Worm (Caenorhabditis elegans): ENCODE data around the gene M03E7.1.

Gene M03E7.1

ce11 chrV:5621390-5621789 lies at the start of gene M03E7.1:
TSS of gene M03E7.1 (plus strand) at chrV:5621690.
- TF ChIP-seq flh-1 (GFP tag; optimal IDR thresholded peaks at IDR 0.05) = no peak
- TF ChIP-seq nhr-28 (tag; optimal IDR thresholded peaks at IDR 0.05) = no peak
- TF ChIP-seq nhr-12 (tag; optimal IDR thresholded peaks at IDR 0.05) = no peak
- no peak for TF ChIP-seq ceh-39 (tag; optimal IDR thresholded peaks at IDR 0.05)
- TF ChIP-seq unc-39 (tag; optimal IDR thresholded peaks at IDR 0.05) = no peak
- TF ChIP-seq mab-5 (tag; optimal IDR thresholded peaks at IDR 0.05) = no peak
- no peak for TF ChIP-seq snpc-4 (tag; optimal IDR thresholded peaks at IDR 0.05)
- no peak for TF ChIP-seq lin-13 (tag; optimal IDR thresholded peaks at IDR 0.05)
- no peak for TF ChIP-seq tbx-8 (GFP tag; optimal IDR thresholded peaks at IDR 0.05)
- no peak for TF ChIP-seq blmp-1 (tag; optimal IDR thresholded peaks at IDR 0.05)
- TF ChIP-seq mls-2 (tag; optimal IDR thresholded peaks at IDR 0.05) = no peak
- no peak for TF ChIP-seq zip-8 (tag; optimal IDR thresholded peaks at IDR 0.05)
- TF ChIP-seq elt-1 (tag; optimal IDR thresholded peaks at IDR 0.05; ENCODE audit: borderline replicate concordance, insufficient read depth) = no peak
- TF ChIP-seq nhr-76 (tag; optimal IDR thresholded peaks at IDR 0.05) = no peak
- no peak for TF ChIP-seq sptf-1 (tag; optimal IDR thresholded peaks at IDR 0.05)
- TF ChIP-seq ceh-83 (GFP tag; optimal IDR thresholded peaks at IDR 0.05) = no peak
- no peak for TF ChIP-seq ces-1 (GFP tag; optimal IDR thresholded peaks at IDR 0.05)
- TF ChIP-seq drap-1 (GFP tag; optimal IDR thresholded peaks at IDR 0.05) = no peak
- TF ChIP-seq sem-2 (GFP tag; optimal IDR thresholded peaks at IDR 0.05) = no peak
- TF ChIP-seq ham-2 (GFP tag; optimal IDR thresholded peaks at IDR 0.05) = no peak

ce11 chrV:5571691-5572090 lies 49.8 kb upstream of the M03E7.1 start:
- peak; percentile 32 for TF ChIP-seq ces-1 (GFP tag; optimal IDR thresholded peaks at IDR 0.05)
- no peak for TF ChIP-seq nhr-237 (tag; optimal IDR thresholded peaks at IDR 0.05)
- TF ChIP-seq ztf-11 (tag; optimal IDR thresholded peaks at IDR 0.05) = no peak

DNA sequence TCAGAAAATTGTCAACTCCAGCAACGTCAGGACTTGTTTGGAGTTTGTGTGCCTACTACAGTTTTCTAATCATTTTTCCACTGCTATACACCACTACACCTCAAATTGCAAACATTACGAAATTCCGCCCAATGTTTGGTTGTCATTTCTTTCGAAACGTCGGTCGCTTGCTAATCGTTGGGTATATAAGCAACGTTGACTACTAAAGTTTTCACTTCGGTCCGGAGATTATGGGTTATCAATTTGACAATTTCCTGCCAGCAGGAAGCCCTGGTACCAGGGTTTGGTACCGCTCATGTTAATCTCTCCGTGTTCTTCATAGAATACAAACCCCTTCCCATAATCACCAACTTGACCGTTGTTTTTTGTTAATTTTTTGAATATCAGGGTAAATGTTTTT lies 45.5 kb upstream of the M03E7.1 start:
- TF ChIP-seq bed-3 (GFP tag; optimal IDR thresholded peaks at IDR 0.05) (no peak), cnd-1 (tag; optimal IDR thresholded peaks at IDR 0.05) (no peak), ceh-43 (GFP tag; optimal IDR thresholded peaks at IDR 0.05) (no peak), ceh-83 (GFP tag; optimal IDR thresholded peaks at IDR 0.05) (no peak), unc-62 (GFP tag; optimal IDR thresholded peaks at IDR 0.05) (no peak), pha-4 (tag; optimal IDR thresholded peaks at IDR 0.05) (no peak)

- TF ChIP-seq ham-2 (GFP tag; optimal IDR thresholded peaks at IDR 0.05) = no peak
Observed at ce11 chrV:5579666-5580065, 41.8 kb upstream of the M03E7.1 start.

ce11 chrV:5580517-5580916 lies 41.0 kb upstream of the M03E7.1 start:
- TF ChIP-seq elt-3 (tag; optimal IDR thresholded peaks at IDR 0.05) (peak; percentile 54), mep-1 (tag; optimal IDR thresholded peaks at IDR 0.05) (peak; percentile 48), ztf-11 (tag; optimal IDR thresholded peaks at IDR 0.05) (no peak), unc-120 (tag; optimal IDR thresholded peaks at IDR 0.05; ENCODE audit: poor library complexity, severe bottlenecking) (peak; percentile 56), ceh-83 (GFP tag; optimal IDR thresholded peaks at IDR 0.05) (no peak), drap-1 (GFP tag; optimal IDR thresholded peaks at IDR 0.05) (no peak), ceh-43 (GFP tag; optimal IDR thresholded peaks at IDR 0.05) (no peak), ham-2 (GFP tag; optimal IDR thresholded peaks at IDR 0.05) (peak; percentile 81), pha-4 (tag; optimal IDR thresholded peaks at IDR 0.05) (peak; percentile 70), snpc-4 (tag; optimal IDR thresholded peaks at IDR 0.05) (no peak), blmp-1 (tag; optimal IDR thresholded peaks at IDR 0.05) (no peak), lsy-2 (tag; optimal IDR thresholded peaks at IDR 0.05) (peak; percentile 55), ces-1 (GFP tag; optimal IDR thresholded peaks at IDR 0.05) (peak; percentile 63), unc-62 (GFP tag; optimal IDR thresholded peaks at IDR 0.05) (peak; percentile 32), nhr-237 (tag; optimal IDR thresholded peaks at IDR 0.05) (peak; percentile 2), mls-2 (tag; optimal IDR thresholded peaks at IDR 0.05) (peak; percentile 69)

DNA sequence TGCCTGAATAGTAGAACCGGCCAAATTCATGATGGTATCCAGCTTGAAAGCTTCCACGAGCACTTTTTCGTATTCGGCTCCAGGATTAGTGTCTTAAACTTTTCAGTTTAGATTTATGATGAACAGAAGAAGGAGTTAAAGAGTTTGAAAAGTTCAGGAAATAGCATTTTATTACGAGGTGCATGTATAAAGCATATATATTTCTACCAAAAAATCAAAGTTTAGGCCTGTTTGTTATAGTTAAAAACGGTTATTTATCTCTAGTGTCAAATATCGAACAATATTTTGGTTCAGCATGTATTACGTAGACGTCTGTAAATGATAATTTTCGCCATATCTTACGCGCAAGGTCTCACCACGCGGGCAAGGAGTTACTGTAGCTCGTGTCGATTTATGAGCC lies 40.2 kb upstream of the M03E7.1 start, which contains the start of gene klc-2:
TSS of gene klc-2 (minus strand) at position 101 of the 400 bp plus-strand sequence.
- no peak for TF ChIP-seq mab-5 (tag; optimal IDR thresholded peaks at IDR 0.05)
- no peak for TF ChIP-seq drap-1 (GFP tag; optimal IDR thresholded peaks at IDR 0.05)
- no peak for TF ChIP-seq sptf-1 (tag; optimal IDR thresholded peaks at IDR 0.05)
- no peak for TF ChIP-seq zip-8 (tag; optimal IDR thresholded peaks at IDR 0.05)
- TF ChIP-seq ceh-43 (GFP tag; optimal IDR thresholded peaks at IDR 0.05) = no peak
- no peak for TF ChIP-seq mls-2 (tag; optimal IDR thresholded peaks at IDR 0.05)
- no peak for TF ChIP-seq elt-3 (tag; optimal IDR thresholded peaks at IDR 0.05)
- TF ChIP-seq nhr-12 (tag; optimal IDR thresholded peaks at IDR 0.05) = no peak
